Fruit fly (Drosophila melanogaster) whole organism, embryonic: ENCODE results near the gene Rad17.

Experiments
- Ada2b ChIP-seq: fragments of 200-800 bp; sonication (Bioruptor generic); IDR thresholded peaks from 2 replicates; pipeline ENCODE4 v1.3.6; 2022; ENCODE audit warnings: missing biosample characterization, missing genetic modification characterization
- Bteb2 ChIP-seq: fragments of 200-800 bp; sonication (Bioruptor generic); optimal IDR thresholded peaks from 2 replicates; lab custom pipeline; 2016; ENCODE audit warnings: missing biosample characterization, missing genetic modification characterization
- CG10565 ChIP-seq: fragments of 200-800 bp; sonication (Bioruptor generic); optimal IDR thresholded peaks from 3 replicates; lab custom pipeline; 2016; ENCODE audit warnings: missing biosample characterization, mild to moderate bottlenecking, missing genetic modification characterization
- CG12155 ChIP-seq: fragments of 200-800 bp; sonication (Bioruptor generic); optimal IDR thresholded peaks from 3 replicates; lab custom pipeline; 2016; ENCODE audit warnings: missing biosample characterization, missing genetic modification characterization
- CG12236 ChIP-seq: fragments of 200-800 bp; sonication (Bioruptor generic); optimal IDR thresholded peaks from 2 replicates; lab custom pipeline; 2016; ENCODE audit warnings: missing biosample characterization, missing genetic modification characterization
- CG12769 ChIP-seq: fragments of 200-800 bp; sonication (Bioruptor generic); optimal IDR thresholded peaks from 2 replicates; lab custom pipeline; 2019; ENCODE audit warnings: missing biosample characterization, mild to moderate bottlenecking, missing genetic modification characterization, moderate library complexity
- CG13123 ChIP-seq: fragments of 200-800 bp; sonication (Bioruptor generic); optimal IDR thresholded peaks from 2 replicates; lab custom pipeline; 2016; ENCODE audit warnings: missing biosample characterization, missing genetic modification characterization
- CG14014 ChIP-seq: fragments of 200-800 bp; sonication (Bioruptor generic); IDR thresholded peaks from 2 replicates; pipeline ENCODE4 v1.3.6; 2022; ENCODE audit warnings: missing biosample characterization, missing genetic modification characterization
- CG15696 ChIP-seq: fragments of 200-800 bp; sonication (Bioruptor generic); optimal IDR thresholded peaks from 2 replicates; lab custom pipeline; 2019; ENCODE audit warnings: missing biosample characterization, mild to moderate bottlenecking, missing genetic modification characterization, moderate library complexity
- CG1647 ChIP-seq: fragments of 200-800 bp; sonication (Bioruptor generic); optimal IDR thresholded peaks from 3 replicates; lab custom pipeline; 2016; ENCODE audit warnings: missing biosample characterization, missing genetic modification characterization
- CG18011 ChIP-seq: fragments of 200-800 bp; sonication (Bioruptor generic); optimal IDR thresholded peaks from 2 replicates; lab custom pipeline; 2017; ENCODE audit warnings: missing biosample characterization, missing genetic modification characterization, mild to moderate bottlenecking, moderate library complexity, missing genotype
- CG18476 ChIP-seq: fragments of 200-800 bp; sonication (Bioruptor generic); optimal IDR thresholded peaks from 2 replicates; lab custom pipeline; 2016; ENCODE audit warnings: missing biosample characterization, mild to moderate bottlenecking, missing genetic modification characterization
- CG18599 ChIP-seq: fragments of 200-800 bp; sonication (Bioruptor generic); optimal IDR thresholded peaks from 3 replicates; lab custom pipeline; 2017; ENCODE audit warnings: missing biosample characterization, missing genetic modification characterization, mild to moderate bottlenecking, moderate library complexity, missing genetic modification reagents
- CG2120 ChIP-seq: fragments of 200-800 bp; sonication (Bioruptor generic); optimal IDR thresholded peaks from 3 replicates; lab custom pipeline; 2016; ENCODE audit warnings: missing biosample characterization, missing genetic modification characterization
- CG2129 ChIP-seq: fragments of 200-800 bp; sonication (Bioruptor generic); IDR thresholded peaks from 2 replicates; pipeline ENCODE4 v1.3.6; 2022; ENCODE audit warnings: missing biosample characterization, missing genetic modification characterization; ENCODE audit not compliant: partially characterized antibody
- CG2889 ChIP-seq: fragments of 200-800 bp; sonication (Bioruptor generic); IDR thresholded peaks from 3 replicates; pipeline ENCODE4 v1.3.6; 2022; ENCODE audit warnings: missing biosample characterization, missing genetic modification characterization
- CG4404 ChIP-seq: fragments of 200-800 bp; sonication (Bioruptor generic); IDR thresholded peaks from 2 replicates; pipeline ENCODE4 v1.3.6; 2022; ENCODE audit warnings: missing biosample characterization, missing genetic modification characterization
- CG4617 ChIP-seq: fragments of 200-800 bp; sonication (Bioruptor generic); optimal IDR thresholded peaks from 3 replicates; lab custom pipeline; 2016; ENCODE audit warnings: missing biosample characterization, missing genetic modification characterization, borderline replicate concordance
- CG6689 ChIP-seq: fragments of 200-800 bp; sonication (Bioruptor generic); IDR thresholded peaks from 2 replicates; pipeline ENCODE4 v1.3.6; 2022; ENCODE audit warnings: missing biosample characterization, missing genetic modification characterization
- CG8290 ChIP-seq, 3 experiments: fragments of 200-800 bp; sonication (Bioruptor generic); optimal IDR thresholded peaks; 2 replicates each; lab custom pipeline; 2016 to 2019; ENCODE audit warnings: missing biosample characterization in 3 of 3, missing genetic modification characterization in 3 of 3, mild to moderate bottlenecking in 2 of 3, moderate library complexity in 1 of 3
- CG8388 ChIP-seq: fragments of 200-800 bp; sonication (Bioruptor generic); optimal IDR thresholded peaks from 2 replicates; lab custom pipeline; 2019; ENCODE audit warnings: missing biosample characterization, mild to moderate bottlenecking, missing genetic modification characterization, moderate library complexity
- CG8765 ChIP-seq: fragments of 200-800 bp; sonication (Bioruptor generic); IDR thresholded peaks from 2 replicates; pipeline ENCODE4 v1.3.6; 2022; ENCODE audit warnings: missing biosample characterization, missing genetic modification characterization
- CG9609 ChIP-seq: fragments of 200-800 bp; sonication (Bioruptor generic); optimal IDR thresholded peaks from 3 replicates; lab custom pipeline; 2016; ENCODE audit warnings: missing biosample characterization, missing genetic modification characterization
- CG9727 ChIP-seq: fragments of 200-800 bp; sonication (Bioruptor generic); optimal IDR thresholded peaks from 3 replicates; lab custom pipeline; 2017; ENCODE audit warnings: missing biosample characterization, mild to moderate bottlenecking, missing genetic modification characterization
- Dfd ChIP-seq, 2 experiments: fragments of >200 bp; optimal IDR thresholded peaks; 2 replicates each; lab custom pipeline; 2017; ENCODE audit warnings: missing biosample characterization in 2 of 2, missing genetic modification characterization in 2 of 2
- ERR ChIP-seq: fragments of 200-800 bp; sonication (Bioruptor generic); optimal IDR thresholded peaks from 2 replicates; lab custom pipeline; 2016; ENCODE audit warnings: missing biosample characterization, missing genetic modification characterization
- Elba2 ChIP-seq: fragments of 200-800 bp; sonication (Bioruptor generic); optimal IDR thresholded peaks from 3 replicates; lab custom pipeline; 2016; ENCODE audit warnings: missing biosample characterization, missing genetic modification characterization
- Fer1 ChIP-seq: fragments of 200-800 bp; sonication (Bioruptor generic); optimal IDR thresholded peaks from 2 replicates; lab custom pipeline; 2017; ENCODE audit warnings: missing biosample characterization, mild to moderate bottlenecking, missing genetic modification characterization
- Fer2 ChIP-seq: fragments of 200-800 bp; sonication (Bioruptor generic); optimal IDR thresholded peaks from 2 replicates; lab custom pipeline; 2018; ENCODE audit warnings: missing biosample characterization, mild to moderate bottlenecking, missing genetic modification characterization, moderate library complexity
- GATAe ChIP-seq: fragments of 200-800 bp; sonication (Bioruptor generic); conservative IDR thresholded peaks from 2 replicates; pipeline ENCODE4 v1.3.6; 2022; ENCODE audit warnings: missing biosample characterization, missing genetic modification characterization
- Gug ChIP-seq: fragments of 200-800 bp; sonication (Bioruptor generic); IDR thresholded peaks from 4 replicates; pipeline ENCODE4 v1.3.6; 2022; ENCODE audit warnings: missing biosample characterization, missing genetic modification characterization
- H2.0 ChIP-seq: fragments of 200-800 bp; sonication (Bioruptor generic); IDR thresholded peaks from 2 replicates; pipeline ENCODE4 v1.3.6; 2022; ENCODE audit warnings: missing biosample characterization, missing genetic modification characterization
- HLHmδ ChIP-seq: fragments of 200-800 bp; sonication (Bioruptor generic); optimal IDR thresholded peaks from 2 replicates; lab custom pipeline; 2018; ENCODE audit warnings: missing biosample characterization, mild to moderate bottlenecking, missing genetic modification characterization, moderate library complexity
- Lpt ChIP-seq: fragments of >200 bp; optimal IDR thresholded peaks from 2 replicates; lab custom pipeline; 2018; ENCODE audit warnings: missing biosample characterization, missing genetic modification characterization
- Myb ChIP-seq: fragments of 200-800 bp; sonication (Bioruptor generic); optimal IDR thresholded peaks from 2 replicates; lab custom pipeline; 2016; ENCODE audit warnings: missing biosample characterization, missing genetic modification characterization
- Rx ChIP-seq: fragments of 200-800 bp; sonication (Bioruptor generic); IDR thresholded peaks from 2 replicates; pipeline ENCODE4 v1.3.6; 2022; ENCODE audit warnings: missing biosample characterization, missing genetic modification characterization
- Sox100B ChIP-seq: fragments of 200-800 bp; sonication (Bioruptor generic); optimal IDR thresholded peaks from 3 replicates; lab custom pipeline; 2018; ENCODE audit warnings: missing biosample characterization, mild to moderate bottlenecking, missing genetic modification characterization
- Spps ChIP-seq: fragments of 200-800 bp; sonication (Bioruptor generic); optimal IDR thresholded peaks from 2 replicates; lab custom pipeline; 2018; ENCODE audit warnings: missing biosample characterization, mild to moderate bottlenecking, missing genetic modification characterization
- az2 ChIP-seq: fragments of 200-800 bp; sonication (Bioruptor generic); optimal IDR thresholded peaks from 3 replicates; lab custom pipeline; 2016; ENCODE audit warnings: missing biosample characterization, missing genetic modification characterization
- crp ChIP-seq, 2 experiments: fragments of 200-800 bp; sonication (Bioruptor generic); optimal IDR thresholded peaks; 2 replicates in 1 of 2; 3 replicates in 1 of 2; lab custom pipeline; 2017; ENCODE audit warnings: missing biosample characterization in 2 of 2, missing genetic modification characterization in 2 of 2, mild to moderate bottlenecking in 1 of 2, moderate library complexity in 1 of 2
- dimm ChIP-seq: fragments of 200-800 bp; sonication (Bioruptor generic); IDR thresholded peaks from 2 replicates; pipeline ENCODE4 v1.3.6; 2022; ENCODE audit warnings: missing biosample characterization, missing genetic modification characterization
- dmrt99B ChIP-seq: fragments of 200-800 bp; sonication (Bioruptor generic); optimal IDR thresholded peaks from 2 replicates; lab custom pipeline; 2018; ENCODE audit warnings: missing biosample characterization, mild to moderate bottlenecking, missing genetic modification characterization, moderate library complexity
- ewg ChIP-seq: fragments of 200-800 bp; sonication (Bioruptor generic); optimal IDR thresholded peaks from 3 replicates; lab custom pipeline; 2017; ENCODE audit warnings: mild to moderate bottlenecking, missing biosample characterization, missing genetic modification reagents, missing genetic modification characterization
- gfzf ChIP-seq: fragments of 200-800 bp; sonication (Bioruptor generic); optimal IDR thresholded peaks from 2 replicates; lab custom pipeline; 2016; ENCODE audit warnings: missing biosample characterization, mild to moderate bottlenecking, missing genetic modification characterization, moderate library complexity
- hb ChIP-seq: fragments of 200-800 bp; sonication (Bioruptor generic); IDR thresholded peaks from 3 replicates; pipeline ENCODE4 v1.3.6; 2022; ENCODE audit warnings: missing biosample characterization, missing genetic modification characterization; ENCODE audit not compliant: partially characterized antibody
- nmo ChIP-seq: fragments of 200-800 bp; sonication (Bioruptor generic); optimal IDR thresholded peaks from 2 replicates; lab custom pipeline; 2018; ENCODE audit warnings: missing biosample characterization, mild to moderate bottlenecking, missing genetic modification characterization, moderate library complexity
- seq ChIP-seq: fragments of 200-800 bp; sonication (Bioruptor generic); IDR thresholded peaks from 2 replicates; pipeline ENCODE4 v1.3.6; 2022; ENCODE audit warnings: missing biosample characterization, missing genetic modification characterization
- slp2 ChIP-seq: fragments of 200-800 bp; sonication (Bioruptor generic); optimal IDR thresholded peaks from 2 replicates; lab custom pipeline; 2016; ENCODE audit warnings: missing biosample characterization, missing genetic modification characterization
- sr ChIP-seq: fragments of 200-800 bp; sonication (Bioruptor generic); IDR thresholded peaks from 3 replicates; pipeline ENCODE4 v1.3.6; 2022; ENCODE audit warnings: missing biosample characterization, missing genetic modification characterization
- sug ChIP-seq: fragments of 200-800 bp; optimal IDR thresholded peaks from 2 replicates; lab custom pipeline; 2019; ENCODE audit warnings: missing biosample characterization, mild to moderate bottlenecking, missing genetic modification characterization, moderate library complexity
- zf30C ChIP-seq: fragments of 200-800 bp; sonication (Bioruptor generic); optimal IDR thresholded peaks from 3 replicates; lab custom pipeline; 2018; ENCODE audit warnings: missing biosample characterization, mild to moderate bottlenecking, missing genetic modification characterization

Rad17 gene

dm6 chr3R:14624088-14624619 is 38.8 kb downstream of the Rad17 start (continued):
- TF ChIP-seq hb (GFP tag; lab: Robert Waterston, UW) (no peak), CG4617 (GFP tag; lab: Kevin White, UChicago) (no peak), CG8290 (GFP tag; optimal IDR thresholded peaks at IDR 0.05; lab: Kevin White, UChicago) (no peak), CG8290 (tag; optimal IDR thresholded peaks at IDR 0.05; lab: Kevin White, UChicago) (no peak), Bteb2 (GFP tag; lab: Kevin White, UChicago) (no peak), CG12155 (GFP tag; lab: Kevin White, UChicago) (peak; percentile 4), CG2129 (GFP tag; lab: Robert Waterston, UW) (no peak), Fer1 (no peak), Spps (tag; lab: Kevin White, UChicago) (peak; percentile 23), CG13123 (GFP tag; lab: Kevin White, UChicago) (no peak), Ada2b (GFP tag; lab: Robert Waterston, UW) (no peak), nmo (GFP tag; lab: Kevin White, UChicago) (peak; percentile 78), HLHmδ (GFP tag; lab: Kevin White, UChicago) (peak; percentile 12), sug (no peak), Sox100B (peak; percentile 13), CG2889 (GFP tag; lab: Robert Waterston, UW) (no peak), Lpt (no peak), CG18011 (GFP tag; lab: Kevin White, UChicago) (no peak), CG8765 (GFP tag; lab: Robert Waterston, UW) (no peak), ERR (GFP tag; lab: Kevin White, UChicago) (no peak), az2 (GFP tag; lab: Kevin White, UChicago) (peak; percentile 61), dmrt99B (tag; lab: Kevin White, UChicago) (no peak), gfzf (GFP tag; lab: Kevin White, UChicago) (no peak), Myb (no peak), Elba2 (no peak), sr (GFP tag; lab: Robert Waterston, UW) (no peak), CG18476 (no peak), CG9727 (peak; percentile 70), Rx (GFP tag; lab: Robert Waterston, UW) (no peak), CG14014 (GFP tag; lab: Robert Waterston, UW) (no peak), crp (GFP tag; optimal IDR thresholded peaks at IDR 0.05; lab: Kevin White, UChicago) (no peak), zf30C (GFP tag; lab: Kevin White, UChicago) (no peak), dimm (GFP tag; lab: Robert Waterston, UW) (no peak), CG6689 (GFP tag; lab: Robert Waterston, UW) (peak; percentile 61), slp2 (GFP tag; lab: Kevin White, UChicago) (no peak), CG4404 (GFP tag; lab: Robert Waterston, UW) (no peak), ewg (peak; percentile 43), CG8388 (GFP tag; lab: Kevin White, UChicago) (peak; percentile 66), CG12769 (tag; lab: Kevin White, UChicago) (no peak), Fer2 (tag; lab: Kevin White, UChicago) (no peak), Gug (GFP tag; lab: Robert Waterston, UW) (0 out of 4 replicates have a peak, but pooled peaks have one; percentile 5), Dfd (GFP tag; optimal IDR thresholded peaks at IDR 0.05; lab: Kevin White, UChicago) (no peak), H2.0 (GFP tag; lab: Robert Waterston, UW) (no peak), seq (GFP tag; lab: Robert Waterston, UW) (no peak), CG15696 (tag; lab: Kevin White, UChicago) (no peak), CG12236 (GFP tag; lab: Kevin White, UChicago) (peak; percentile 10), CG2120 (GFP tag; lab: Kevin White, UChicago) (no peak), CG18599 (GFP tag; lab: Kevin White, UChicago) (no peak), CG1647 (GFP tag; lab: Kevin White, UChicago) (no peak), CG9609 (GFP tag; lab: Kevin White, UChicago) (peak; percentile 52), CG10565 (GFP tag; lab: Kevin White, UChicago) (no peak), GATAe (GFP tag; lab: Robert Waterston, UW) (no peak)
